Worm (Caenorhabditis elegans) whole organism, late embryonic: ENCODE measurements around the gene F32G8.3.

ENCODE experiments used
- C08G9.2 ChIP-seq: sonication (generic microtip); optimal IDR thresholded peaks from 2 replicates; lab custom pipeline; 2016; ENCODE audit warnings: mild to moderate bottlenecking, missing genetic modification characterization, moderate library complexity, missing compliant biosample characterization
- C38D4.7 ChIP-seq: fragments of 200-800 bp; sonication (Bioruptor generic); optimal IDR thresholded peaks from 2 replicates; lab custom pipeline; 2018; ENCODE audit warnings: mild to moderate bottlenecking, missing genetic modification characterization, moderate library complexity, missing compliant biosample characterization
- F13H6.1 ChIP-seq: sonication (generic microtip); optimal IDR thresholded peaks from 2 replicates; lab custom pipeline; 2016; ENCODE audit warnings: missing genetic modification characterization, missing compliant biosample characterization
- K02D7.2 ChIP-seq: sonication (generic microtip); optimal IDR thresholded peaks from 2 replicates; lab custom pipeline; 2017; ENCODE audit warnings: mild to moderate bottlenecking, missing genetic modification characterization, missing compliant biosample characterization
- K09A11.1 ChIP-seq: sonication (generic microtip); optimal IDR thresholded peaks from 2 replicates; lab custom pipeline; 2017; ENCODE audit warnings: antibody characterized with exemption, mild to moderate bottlenecking, missing genetic modification characterization, missing compliant biosample characterization; ENCODE audit not compliant: insufficient read depth
- Y22D7AL.16 ChIP-seq: sonication (generic microtip); optimal IDR thresholded peaks from 2 replicates; lab custom pipeline; 2016; ENCODE audit warnings: missing genetic modification characterization, missing compliant biosample characterization
- ama-1 ChIP-seq: fragments of 150-350 bp; optimal IDR thresholded peaks from 2 replicates; lab custom pipeline; 2014
- ceh-14 ChIP-seq: sonication (generic microtip); optimal IDR thresholded peaks from 2 replicates; lab custom pipeline; 2016; ENCODE audit warnings: missing genotype, missing genetic modification characterization, missing compliant biosample characterization
- ceh-18 ChIP-seq: sonication (generic microtip); optimal IDR thresholded peaks from 2 replicates; lab custom pipeline; 2016; ENCODE audit warnings: missing genetic modification characterization, missing compliant biosample characterization
- ceh-2 ChIP-seq: sonication (generic microtip); optimal IDR thresholded peaks from 2 replicates; lab custom pipeline; 2016; ENCODE audit warnings: missing genotype, missing genetic modification characterization, missing compliant biosample characterization
- ceh-22 ChIP-seq: sonication (generic microtip); optimal IDR thresholded peaks from 2 replicates; lab custom pipeline; 2017; ENCODE audit warnings: missing biosample characterization, missing genetic modification characterization
- ceh-24 ChIP-seq: sonication (generic microtip); optimal IDR thresholded peaks from 2 replicates; lab custom pipeline; 2016; ENCODE audit warnings: mild to moderate bottlenecking, missing genetic modification characterization, missing compliant biosample characterization
- ceh-30 ChIP-seq: fragments of 150-350 bp; optimal IDR thresholded peaks from 2 replicates; lab custom pipeline; 2014; ENCODE audit warnings: missing biosample characterization, missing genetic modification characterization
- ceh-48 ChIP-seq: sonication (generic microtip); optimal IDR thresholded peaks from 2 replicates; lab custom pipeline; 2016; ENCODE audit warnings: missing genetic modification characterization, inconsistent platforms, missing compliant biosample characterization
- ceh-6 ChIP-seq: fragments of 200-800 bp; sonication (Bioruptor generic); optimal IDR thresholded peaks from 2 replicates; lab custom pipeline; 2018; ENCODE audit warnings: mild to moderate bottlenecking, missing genetic modification characterization, missing compliant biosample characterization
- ceh-9 ChIP-seq: sonication (generic microtip); optimal IDR thresholded peaks from 2 replicates; lab custom pipeline; 2016; ENCODE audit warnings: mild to moderate bottlenecking, missing genetic modification characterization, inconsistent platforms, missing compliant biosample characterization
- elt-4 ChIP-seq: sonication (generic microtip); optimal IDR thresholded peaks from 2 replicates; lab custom pipeline; 2016; ENCODE audit warnings: missing genetic modification characterization, missing compliant biosample characterization
- fax-1 ChIP-seq: sonication (generic microtip); optimal IDR thresholded peaks from 2 replicates; lab custom pipeline; 2016; ENCODE audit warnings: missing genotype, missing genetic modification characterization, missing compliant biosample characterization
- fkh-10 ChIP-seq: fragments of 150-350 bp; optimal IDR thresholded peaks from 2 replicates; lab custom pipeline; 2014; ENCODE audit warnings: missing biosample characterization, missing genetic modification reagents, missing genetic modification characterization
- hlh-13 ChIP-seq: fragments of 200-800 bp; sonication (Bioruptor generic); optimal IDR thresholded peaks from 2 replicates; lab custom pipeline; 2018; ENCODE audit warnings: mild to moderate bottlenecking, missing genetic modification characterization, missing compliant biosample characterization
- hlh-30 ChIP-seq: sonication (generic microtip); optimal IDR thresholded peaks from 2 replicates; lab custom pipeline; 2017; ENCODE audit warnings: antibody characterized with exemption, missing genetic modification characterization, missing compliant biosample characterization; ENCODE audit not compliant: insufficient read depth
- hlh-6 ChIP-seq: sonication (generic microtip); optimal IDR thresholded peaks from 2 replicates; lab custom pipeline; 2016; ENCODE audit warnings: missing genotype, missing genetic modification characterization, missing compliant biosample characterization
- hlh-8 ChIP-seq: sonication (generic microtip); optimal IDR thresholded peaks from 2 replicates; lab custom pipeline; 2016; ENCODE audit warnings: missing genotype, missing genetic modification characterization, missing compliant biosample characterization
- madf-2 ChIP-seq: sonication (generic microtip); optimal IDR thresholded peaks from 2 replicates; lab custom pipeline; 2017; ENCODE audit warnings: missing genetic modification characterization, missing compliant biosample characterization
- nhr-232 ChIP-seq: sonication (generic microtip); optimal IDR thresholded peaks from 2 replicates; lab custom pipeline; 2016; ENCODE audit warnings: missing genetic modification characterization, missing compliant biosample characterization
- npax-4 ChIP-seq: sonication (generic microtip); optimal IDR thresholded peaks from 2 replicates; lab custom pipeline; 2016; ENCODE audit warnings: missing genetic modification characterization, missing compliant biosample characterization
- pag-3 ChIP-seq: sonication (generic microtip); optimal IDR thresholded peaks from 2 replicates; lab custom pipeline; 2016; ENCODE audit warnings: missing compliant biosample characterization, missing genetic modification characterization, borderline replicate concordance
- pat-9 ChIP-seq: fragments of 200-800 bp; sonication (Bioruptor generic); optimal IDR thresholded peaks from 2 replicates; lab custom pipeline; 2018; ENCODE audit warnings: mild to moderate bottlenecking, missing genetic modification characterization, moderate library complexity, missing compliant biosample characterization
- pax-1 ChIP-seq: fragments of 150-350 bp; optimal IDR thresholded peaks from 2 replicates; lab custom pipeline; 2014; ENCODE audit warnings: missing biosample characterization, missing genetic modification characterization
- pqm-1 ChIP-seq: sonication (generic microtip); optimal IDR thresholded peaks from 2 replicates; lab custom pipeline; 2016; ENCODE audit warnings: missing genetic modification characterization, missing compliant biosample characterization
- pros-1 ChIP-seq: fragments of 150-350 bp; optimal IDR thresholded peaks from 2 replicates; lab custom pipeline; 2014; ENCODE audit warnings: missing biosample characterization, missing genetic modification reagents, missing genetic modification characterization
- rnt-1 ChIP-seq: sonication (generic microtip); optimal IDR thresholded peaks from 2 replicates; lab custom pipeline; 2016; ENCODE audit warnings: missing genetic modification characterization, missing compliant biosample characterization
- syd-9 ChIP-seq: sonication (generic microtip); optimal IDR thresholded peaks from 2 replicates; lab custom pipeline; 2016; ENCODE audit warnings: mild to moderate bottlenecking, missing genetic modification characterization, moderate library complexity, missing compliant biosample characterization
- tbx-2 ChIP-seq: sonication (generic microtip); optimal IDR thresholded peaks from 2 replicates; lab custom pipeline; 2016; ENCODE audit warnings: missing genetic modification characterization, missing compliant biosample characterization
- ttx-3 ChIP-seq: sonication (generic microtip); optimal IDR thresholded peaks from 2 replicates; lab custom pipeline; 2016; ENCODE audit warnings: missing genetic modification reagents, missing genetic modification characterization, missing compliant biosample characterization
- unc-3 ChIP-seq, 2 experiments: fragments of 200-800 bp in 1 of 2; sonication (Bioruptor generic) in 1 of 2; sonication (generic microtip) in 1 of 2; conservative IDR thresholded peaks in 1 of 2; optimal IDR thresholded peaks in 1 of 2; 2 replicates each; pipeline versions ENCODE4 v1.3.6 to Lab custom; 2016 to 2022; ENCODE audit warnings: missing compliant biosample characterization in 2 of 2, missing genetic modification characterization in 2 of 2, missing genetic modification reagents in 1 of 2
- unc-42 ChIP-seq: sonication (generic microtip); optimal IDR thresholded peaks from 2 replicates; lab custom pipeline; 2016; ENCODE audit warnings: missing genotype, missing genetic modification characterization, missing compliant biosample characterization
- unc-55 ChIP-seq: sonication (generic microtip); optimal IDR thresholded peaks from 2 replicates; lab custom pipeline; 2017; ENCODE audit warnings: missing biosample characterization, missing genetic modification reagents, missing genetic modification characterization
- zip-5 ChIP-seq: sonication (generic microtip); optimal IDR thresholded peaks from 2 replicates; lab custom pipeline; 2016; ENCODE audit warnings: missing genetic modification characterization, missing compliant biosample characterization

The F32G8.3 gene

DNA sequence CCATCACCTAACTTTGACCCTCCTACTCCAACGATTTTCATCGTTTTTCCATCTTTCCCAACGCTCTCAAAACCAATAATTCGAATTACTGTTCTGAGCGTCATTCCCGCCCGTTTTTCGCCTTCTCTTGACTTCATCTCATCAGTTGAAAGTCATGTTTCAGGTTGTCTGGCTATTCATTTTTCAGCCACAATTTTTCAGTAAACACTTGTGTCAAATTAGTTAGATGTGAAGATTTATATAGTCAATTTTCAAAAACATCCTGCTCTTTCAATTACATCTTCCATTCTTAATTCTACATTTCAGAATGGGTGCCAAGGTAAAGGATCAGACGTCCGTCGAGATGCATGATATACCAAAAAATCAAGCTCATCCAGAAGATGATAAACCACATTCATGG, 17.5 kb upstream of the F32G8.3 start, which contains the start of gene del-6:
Gene del-6 (plus strand): TSS at position 301 of the 400 bp plus-strand sequence.
- TF ChIP-seq ceh-22 (no peak), nhr-232 (tag; lab: Kevin White, UChicago) (no peak), ceh-9 (tag; lab: Kevin White, UChicago) (no peak), K02D7.2 (tag; lab: Kevin White, UChicago) (no peak), fax-1 (tag; lab: Kevin White, UChicago) (no peak), hlh-8 (tag; lab: Kevin White, UChicago) (no peak), C08G9.2 (tag; lab: Kevin White, UChicago) (no peak), ceh-6 (GFP tag; lab: Kevin White, UChicago) (no peak), hlh-13 (GFP tag; lab: Kevin White, UChicago) (no peak)

DNA sequence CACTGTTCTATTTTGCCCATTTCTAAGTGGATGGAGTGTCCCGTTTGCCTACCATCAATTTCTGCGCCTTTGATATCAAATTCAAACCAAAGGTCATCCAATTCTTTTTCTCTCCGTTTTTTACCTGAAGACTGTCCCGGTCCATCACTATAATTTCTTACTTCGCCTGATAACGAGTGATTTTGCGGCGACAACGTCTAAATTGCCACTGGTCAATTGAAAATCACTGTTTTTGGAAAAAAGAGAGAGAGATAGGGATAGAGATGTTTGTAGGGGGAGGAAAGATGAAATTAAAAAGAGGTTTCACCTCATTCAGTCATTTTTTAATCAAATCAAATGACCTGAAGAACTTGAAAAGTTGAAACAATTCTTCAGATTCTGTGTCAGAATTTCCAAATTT, 16.4 kb upstream of the F32G8.3 start:
- no peak for TF ChIP-seq C38D4.7
- no peak for TF ChIP-seq unc-55 (GFP tag; lab: Kevin White, UChicago)
- TF ChIP-seq tbx-2 (tag; lab: Kevin White, UChicago): no peak
- no peak for TF ChIP-seq unc-3 (GFP tag; conservative IDR thresholded peaks at IDR 0.05; lab: Robert Waterston, UW)
- no peak for TF ChIP-seq unc-3 (tag; optimal IDR thresholded peaks at IDR 0.05; lab: Kevin White, UChicago)
- TF ChIP-seq hlh-30 (tag; lab: Kevin White, UChicago): no peak
- no peak for TF ChIP-seq ceh-18 (tag; lab: Kevin White, UChicago)
- TF ChIP-seq ttx-3: no peak
- no peak for TF ChIP-seq zip-5 (tag; lab: Kevin White, UChicago)
- TF ChIP-seq pat-9 (tag; lab: Kevin White, UChicago): no peak
- no peak for TF ChIP-seq F13H6.1 (tag; lab: Kevin White, UChicago)
- TF ChIP-seq unc-42 (tag; lab: Kevin White, UChicago): no peak
- TF ChIP-seq ama-1 (lab: Kevin White, UChicago): no peak
- TF ChIP-seq fkh-10 (GFP tag; lab: Kevin White, UChicago): no peak
- TF ChIP-seq ceh-30 (tag; lab: Kevin White, UChicago): no peak
- no peak for TF ChIP-seq Y22D7AL.16 (tag; lab: Kevin White, UChicago)
- no peak for TF ChIP-seq fax-1 (tag; lab: Kevin White, UChicago)
- TF ChIP-seq, all 69 proteins: peak for 0

DNA sequence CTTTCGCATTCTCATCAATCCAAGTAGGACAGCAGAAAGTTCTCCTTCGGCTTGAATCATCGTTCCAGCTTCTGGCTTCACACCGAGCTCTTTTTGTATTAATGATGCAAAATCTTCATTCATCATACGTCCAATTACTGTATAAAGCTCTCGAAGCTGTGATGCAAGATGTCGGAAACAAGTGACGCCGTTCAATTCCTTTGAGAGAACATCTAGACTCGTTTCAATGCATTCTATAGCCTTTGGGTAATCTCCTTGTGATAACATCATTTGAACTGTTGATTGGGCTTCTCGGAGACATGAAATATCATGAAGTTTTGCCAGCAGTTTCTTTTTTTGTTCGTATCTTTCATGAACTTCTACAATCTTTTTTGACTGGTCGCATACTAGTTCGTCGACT, 13.4 kb upstream of the F32G8.3 start:
- no peak for TF ChIP-seq nhr-232 (tag; lab: Kevin White, UChicago)
- TF ChIP-seq ceh-24: no peak
- TF ChIP-seq ttx-3: no peak
- no peak for TF ChIP-seq ceh-48 (tag; lab: Kevin White, UChicago)
- TF ChIP-seq npax-4 (tag; lab: Kevin White, UChicago): no peak
- TF ChIP-seq K09A11.1: no peak
- no peak for TF ChIP-seq elt-4 (tag; lab: Kevin White, UChicago)
- TF ChIP-seq pax-1 (tag; lab: Kevin White, UChicago): no peak
- TF ChIP-seq pag-3: no peak
- TF ChIP-seq pros-1 (tag; lab: Kevin White, UChicago): no peak
- no peak for TF ChIP-seq syd-9
- no peak for TF ChIP-seq ceh-14
- TF ChIP-seq pqm-1: no peak
- no peak for TF ChIP-seq fkh-10 (GFP tag; lab: Kevin White, UChicago)
- no peak for TF ChIP-seq unc-3 (GFP tag; conservative IDR thresholded peaks at IDR 0.05; lab: Robert Waterston, UW)
- TF ChIP-seq unc-3 (tag; optimal IDR thresholded peaks at IDR 0.05; lab: Kevin White, UChicago): no peak

DNA sequence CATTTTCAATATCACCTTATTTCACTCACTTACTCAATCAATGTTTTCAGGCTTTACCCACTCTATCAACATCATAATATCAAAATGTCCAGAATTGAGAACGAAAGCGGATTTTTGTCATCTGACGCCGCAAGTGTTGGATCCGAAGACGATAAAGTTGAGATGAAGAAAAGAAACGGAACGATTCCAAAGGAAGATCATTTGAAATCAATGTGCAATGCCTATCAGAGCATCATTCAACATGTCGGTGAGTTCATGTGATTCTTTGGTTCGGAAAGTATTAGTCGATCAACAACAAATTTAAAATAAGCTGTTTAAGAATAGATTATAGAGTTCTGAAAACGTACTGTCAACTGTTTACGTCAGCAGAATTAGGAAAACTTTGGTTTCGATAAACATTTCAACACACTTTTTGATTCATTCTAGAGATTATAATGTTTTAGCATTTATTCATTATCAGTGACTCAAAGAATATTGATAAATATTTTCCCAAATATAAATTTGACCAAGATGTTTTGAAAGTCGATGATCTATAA, 9.8 kb upstream of the F32G8.3 start, which contains the start of gene cat-4:
Gene cat-4 (plus strand): TSS at position 51 of the 536 bp plus-strand sequence.
- TF ChIP-seq ceh-2 (tag; lab: Kevin White, UChicago): no peak
- TF ChIP-seq ceh-9 (tag; lab: Kevin White, UChicago): no peak
- no peak for TF ChIP-seq hlh-8 (tag; lab: Kevin White, UChicago)
- no peak for TF ChIP-seq syd-9
- no peak for TF ChIP-seq rnt-1 (tag; lab: Kevin White, UChicago)
- no peak for TF ChIP-seq madf-2 (tag; lab: Kevin White, UChicago)
- TF ChIP-seq ceh-48 (tag; lab: Kevin White, UChicago): no peak
- no peak for TF ChIP-seq tbx-2 (tag; lab: Kevin White, UChicago)
- no peak for TF ChIP-seq hlh-6
- no peak for TF ChIP-seq pax-1 (tag; lab: Kevin White, UChicago)
